Fruit fly (Drosophila melanogaster): ENCODE results near the gene CG2972.
A peak's percentile ranks its signal among the peaks of the same experiment; 100 is the strongest.

CG2972 gene

dm6 chrX:10092796-10093195 is 9.8 kb downstream of the CG2972 start:
- no peak for TF ChIP-seq Hr83 (GFP tag; optimal IDR thresholded peaks at IDR 0.05; ENCODE audit: poor library complexity, severe bottlenecking)
- TF ChIP-seq dsf (GFP tag; optimal IDR thresholded peaks at IDR 0.05; ENCODE audit: borderline replicate concordance), result no peak
- TF ChIP-seq OdsH (GFP tag; optimal IDR thresholded peaks at IDR 0.05), result no peak
- no peak for TF ChIP-seq rgr (GFP tag; optimal IDR thresholded peaks at IDR 0.05)
- TF ChIP-seq Mio (GFP tag; optimal IDR thresholded peaks at IDR 0.05), result no peak
- no peak for TF ChIP-seq GATAd (GFP tag; optimal IDR thresholded peaks at IDR 0.05)
- TF ChIP-seq Sp1 (GFP tag; optimal IDR thresholded peaks at IDR 0.05), result no peak
- no peak for TF ChIP-seq Vsx2 (GFP tag; optimal IDR thresholded peaks at IDR 0.05; ENCODE audit: partially characterized antibody)
- no peak for TF ChIP-seq Hr78 (GFP tag; optimal IDR thresholded peaks at IDR 0.05)
- no peak for TF ChIP-seq lola (GFP tag; optimal IDR thresholded peaks at IDR 0.05)
- no peak for TF ChIP-seq brk (GFP tag; optimal IDR thresholded peaks at IDR 0.05)
- TF ChIP-seq Dif (GFP tag; optimal IDR thresholded peaks at IDR 0.05; ENCODE audit: partially characterized antibody), result no peak
- no peak for TF ChIP-seq br (GFP tag; optimal IDR thresholded peaks at IDR 0.05)
- TF ChIP-seq N (GFP tag; optimal IDR thresholded peaks at IDR 0.05), result no peak
- TF ChIP-seq Jra (GFP tag; optimal IDR thresholded peaks at IDR 0.05), result no peak
- TF ChIP-seq pan (optimal IDR thresholded peaks at IDR 0.05), result no peak
- TF ChIP-seq usp (GFP tag; optimal IDR thresholded peaks at IDR 0.05), result no peak

- TF ChIP-seq dsf (GFP tag; optimal IDR thresholded peaks at IDR 0.05; ENCODE audit: borderline replicate concordance) (no peak), Myc (optimal IDR thresholded peaks at IDR 0.05) (no peak), Rel (GFP tag; optimal IDR thresholded peaks at IDR 0.05) (no peak), Rel (tag; optimal IDR thresholded peaks at IDR 0.05) (no peak), Abd-B (GFP tag; optimal IDR thresholded peaks at IDR 0.05) (no peak), brk (GFP tag; optimal IDR thresholded peaks at IDR 0.05) (no peak), dmrt93B (GFP tag; optimal IDR thresholded peaks at IDR 0.05) (no peak), GATAd (GFP tag; optimal IDR thresholded peaks at IDR 0.05) (no peak), sv (GFP tag; optimal IDR thresholded peaks at IDR 0.05) (no peak), br (GFP tag; optimal IDR thresholded peaks at IDR 0.05) (peak; percentile 3), Dif (GFP tag; optimal IDR thresholded peaks at IDR 0.05; ENCODE audit: partially characterized antibody) (no peak), dl (GFP tag; optimal IDR thresholded peaks at IDR 0.05; ENCODE audit: insufficient read depth in 1 of 2, partially characterized antibody in 2 of 2) (no peak), HLH106 (tag; optimal IDR thresholded peaks at IDR 0.05) (peak; percentile 52), Hnf4 (GFP tag; optimal IDR thresholded peaks at IDR 0.05) (no peak), lola (GFP tag; optimal IDR thresholded peaks at IDR 0.05) (no peak), CG32264 (GFP tag; optimal IDR thresholded peaks at IDR 0.05) (no peak), rgr (GFP tag; optimal IDR thresholded peaks at IDR 0.05) (peak; percentile 17), foxo (GFP tag; optimal IDR thresholded peaks at IDR 0.05) (peak in 1 of 2 experiments; percentile 23), pan (optimal IDR thresholded peaks at IDR 0.05) (no peak), h (GFP tag; optimal IDR thresholded peaks at IDR 0.05) (peak; percentile 11), sage (GFP tag; optimal IDR thresholded peaks at IDR 0.05) (no peak), psq (GFP tag; optimal IDR thresholded peaks at IDR 0.05) (peak; percentile 49), woc (GFP tag; optimal IDR thresholded peaks at IDR 0.05) (peak; percentile 3), N (GFP tag; optimal IDR thresholded peaks at IDR 0.05) (no peak), Hr78 (GFP tag; optimal IDR thresholded peaks at IDR 0.05) (no peak), fru (GFP tag; optimal IDR thresholded peaks at IDR 0.05) (no peak), Mio (GFP tag; optimal IDR thresholded peaks at IDR 0.05) (no peak), ey (GFP tag; optimal IDR thresholded peaks at IDR 0.05) (peak; percentile 36), Dfd (GFP tag; optimal IDR thresholded peaks at IDR 0.05) (no peak)
Measured at dm6 chrX:10103569-10104083, 20.7 kb downstream of the CG2972 start.

- TF ChIP-seq Dif (GFP tag; optimal IDR thresholded peaks at IDR 0.05; ENCODE audit: partially characterized antibody) (no peak), Hr78 (GFP tag; optimal IDR thresholded peaks at IDR 0.05) (no peak), dsf (GFP tag; optimal IDR thresholded peaks at IDR 0.05; ENCODE audit: borderline replicate concordance) (no peak), Mio (GFP tag; optimal IDR thresholded peaks at IDR 0.05) (no peak), sv (GFP tag; optimal IDR thresholded peaks at IDR 0.05) (no peak), foxo (GFP tag; optimal IDR thresholded peaks at IDR 0.05) (peak in 1 of 2 experiments; percentile 57), rgr (GFP tag; optimal IDR thresholded peaks at IDR 0.05) (peak; percentile 38), CrebA (GFP tag; optimal IDR thresholded peaks at IDR 0.05; ENCODE audit: borderline replicate concordance) (no peak), h (GFP tag; optimal IDR thresholded peaks at IDR 0.05) (peak; percentile 60), dmrt93B (GFP tag; optimal IDR thresholded peaks at IDR 0.05) (peak; percentile 30), psq (GFP tag; optimal IDR thresholded peaks at IDR 0.05) (no peak), GATAd (GFP tag; optimal IDR thresholded peaks at IDR 0.05) (no peak), Rel (GFP tag; optimal IDR thresholded peaks at IDR 0.05) (no peak), Rel (tag; optimal IDR thresholded peaks at IDR 0.05) (no peak), lola (GFP tag; optimal IDR thresholded peaks at IDR 0.05) (no peak), woc (GFP tag; optimal IDR thresholded peaks at IDR 0.05) (peak; percentile 29), br (GFP tag; optimal IDR thresholded peaks at IDR 0.05) (peak; percentile 20), Hr83 (GFP tag; optimal IDR thresholded peaks at IDR 0.05; ENCODE audit: poor library complexity, severe bottlenecking) (no peak), brk (GFP tag; optimal IDR thresholded peaks at IDR 0.05) (no peak), usp (GFP tag; optimal IDR thresholded peaks at IDR 0.05) (no peak), N (GFP tag; optimal IDR thresholded peaks at IDR 0.05) (no peak), Abd-B (GFP tag; optimal IDR thresholded peaks at IDR 0.05) (no peak), ey (GFP tag; optimal IDR thresholded peaks at IDR 0.05) (peak; percentile 47), Myc (optimal IDR thresholded peaks at IDR 0.05) (no peak), fru (GFP tag; optimal IDR thresholded peaks at IDR 0.05) (peak; percentile 50), tai (GFP tag; optimal IDR thresholded peaks at IDR 0.05) (no peak), CG32264 (GFP tag; optimal IDR thresholded peaks at IDR 0.05) (peak; percentile 9), Hnf4 (GFP tag; optimal IDR thresholded peaks at IDR 0.05) (peak; percentile 19), CG9705 (GFP tag; optimal IDR thresholded peaks at IDR 0.05) (no peak), HLH106 (tag; optimal IDR thresholded peaks at IDR 0.05) (peak; percentile 77), OdsH (GFP tag; optimal IDR thresholded peaks at IDR 0.05) (peak; percentile 32), Vsx2 (GFP tag; optimal IDR thresholded peaks at IDR 0.05; ENCODE audit: partially characterized antibody) (no peak), Jra (GFP tag; optimal IDR thresholded peaks at IDR 0.05) (no peak), pan (optimal IDR thresholded peaks at IDR 0.05) (no peak), Sp1 (GFP tag; optimal IDR thresholded peaks at IDR 0.05) (peak; percentile 42), dl (GFP tag; optimal IDR thresholded peaks at IDR 0.05; ENCODE audit: insufficient read depth in 1 of 2, partially characterized antibody in 2 of 2) (no peak), Dfd (GFP tag; optimal IDR thresholded peaks at IDR 0.05) (no peak), sage (GFP tag; optimal IDR thresholded peaks at IDR 0.05) (no peak)
Measured at dm6 chrX:10104477-10104876, 21.5 kb downstream of the CG2972 start.
